Worm (Caenorhabditis elegans): ENCODE results near the gene trx-1.
A peak's percentile ranks its signal among the peaks of the same experiment; 100 is the strongest.

trx-1 gene

DNA sequence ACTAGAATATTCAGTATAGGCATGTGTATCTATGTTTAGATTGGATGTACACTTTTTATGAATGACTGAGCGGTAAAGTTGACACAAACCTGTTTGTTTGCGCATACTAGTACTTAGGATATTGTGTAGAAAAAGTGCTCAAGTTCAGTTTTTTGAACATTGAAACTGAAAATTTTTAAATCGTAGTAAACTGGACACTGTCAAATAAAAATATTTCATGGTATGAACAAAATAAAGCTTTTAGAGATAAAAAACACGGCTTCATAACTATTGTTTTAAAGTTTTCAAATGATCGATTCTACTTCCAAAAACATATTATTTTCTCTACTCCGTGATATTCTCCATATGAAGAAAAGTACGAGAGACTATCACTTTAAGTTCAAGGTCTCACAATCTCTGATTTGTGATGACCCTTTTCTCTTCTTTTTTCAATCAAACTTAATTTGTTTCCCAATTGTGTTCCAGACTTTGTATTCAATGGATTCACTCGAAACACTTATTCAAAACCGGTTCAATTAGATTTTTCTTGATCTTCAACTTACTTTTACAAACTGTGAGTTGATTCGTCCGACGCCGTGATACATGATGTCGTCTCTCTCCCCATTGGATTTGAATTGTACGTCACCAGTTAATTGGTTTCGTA, 38.1 kb upstream of the trx-1 start:
- TF ChIP-seq lag-1 (GFP tag; IDR thresholded peaks at IDR 0.05) (no peak), athp-1 (tag; optimal IDR thresholded peaks at IDR 0.05) (no peak), die-1 (tag; optimal IDR thresholded peaks at IDR 0.05) (no peak), K12H6.12 (tag; optimal IDR thresholded peaks at IDR 0.05) (no peak), F57A8.1 (GFP tag; optimal IDR thresholded peaks at IDR 0.05) (no peak), snpc-1.3 (tag; optimal IDR thresholded peaks at IDR 0.05; ENCODE audit: insufficient read depth) (no peak), F55B11.4 (tag; optimal IDR thresholded peaks at IDR 0.05; ENCODE audit: borderline replicate concordance, insufficient read depth) (no peak), ccch-3 (GFP tag; optimal IDR thresholded peaks at IDR 0.05) (no peak), zfh-2 (GFP tag; conservative IDR thresholded peaks at IDR 0.05) (no peak), ama-1 (optimal IDR thresholded peaks at IDR 0.05) (no peak), ama-1 (GFP tag; optimal IDR thresholded peaks at IDR 0.05) (no peak), nhr-80 (tag; optimal IDR thresholded peaks at IDR 0.05) (no peak)

DNA sequence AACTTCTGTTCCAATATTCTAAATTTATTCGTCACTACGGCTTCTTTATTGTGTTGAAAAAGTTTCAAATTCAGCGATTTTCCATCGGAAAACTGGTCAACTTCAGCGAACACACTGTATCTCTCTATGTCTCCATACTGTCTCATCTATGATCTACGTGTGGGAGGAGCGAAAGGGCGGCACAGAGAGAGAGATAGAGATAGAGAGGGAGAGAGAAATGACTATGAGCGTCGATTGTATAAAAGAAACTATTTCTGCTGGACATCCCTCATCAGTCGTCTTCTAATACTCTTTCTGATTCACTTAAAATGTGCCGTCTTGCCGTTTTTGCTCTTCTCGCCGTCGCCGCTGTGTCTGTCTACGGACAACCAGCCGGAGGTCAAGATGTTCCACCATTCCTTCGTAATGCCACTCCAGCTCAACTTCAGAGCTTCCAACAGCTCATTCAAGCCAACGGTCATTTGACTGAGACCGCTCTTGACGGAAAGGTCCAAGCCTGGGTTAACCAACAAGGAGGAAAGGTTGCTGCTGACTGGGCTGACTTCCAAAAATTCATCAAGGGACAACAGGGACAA, 37.0 kb upstream of the trx-1 start, which contains the start of gene srlf-1:
Gene srlf-1 (plus strand): TSS at position 268 of the 575 bp plus-strand sequence.
- TF ChIP-seq bed-1 (GFP tag; IDR thresholded peaks at IDR 0.05) (no peak), lin-40 (tag; optimal IDR thresholded peaks at IDR 0.05) (peak; percentile 11), F37B4.10 (GFP tag; IDR thresholded peaks at IDR 0.05) (0 out of 2 replicates have a peak, but pooled peaks have one; percentile 18), mcd-1 (GFP tag; IDR thresholded peaks at IDR 0.05) (0 out of 2 replicates have a peak, but pooled peaks have one; percentile 8), lir-1 (GFP tag; conservative IDR thresholded peaks at IDR 0.05) (no peak), ama-1 (optimal IDR thresholded peaks at IDR 0.05) (peak; percentile 43), ama-1 (GFP tag; optimal IDR thresholded peaks at IDR 0.05) (no peak), ztf-26 (tag; optimal IDR thresholded peaks at IDR 0.05) (peak; percentile 42)

DNA sequence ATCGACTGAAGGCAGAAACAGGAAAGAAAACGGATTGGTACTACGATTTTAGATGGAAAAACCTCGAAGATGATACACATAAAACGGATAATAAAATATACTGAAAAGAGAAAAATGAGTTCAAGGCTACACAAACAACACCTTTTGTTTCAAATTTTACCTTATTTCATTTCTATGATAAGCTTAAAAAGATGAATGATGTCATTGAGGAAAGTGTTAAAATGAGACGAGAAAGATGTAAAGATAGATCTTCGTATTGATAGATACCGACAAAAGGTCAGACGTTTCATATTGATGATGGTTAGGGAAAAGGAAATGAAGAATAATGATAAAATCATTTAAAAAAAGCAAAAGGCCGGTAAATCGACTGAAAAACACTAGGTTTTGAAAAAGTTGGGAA, 36.2 kb upstream of the trx-1 start:
- TF ChIP-seq madf-10 (tag; optimal IDR thresholded peaks at IDR 0.05) (no peak), ceh-40 (GFP tag; IDR thresholded peaks at IDR 0.05) (no peak), somi-1 (GFP tag; optimal IDR thresholded peaks at IDR 0.05) (no peak), aptf-3 (GFP tag; IDR thresholded peaks at IDR 0.05) (no peak), F57A8.1 (GFP tag; optimal IDR thresholded peaks at IDR 0.05) (no peak), nfyb-1 (GFP tag; IDR thresholded peaks at IDR 0.05) (no peak), F33H1.4 (GFP tag; IDR thresholded peaks at IDR 0.05) (no peak), cebp-2 (GFP tag; IDR thresholded peaks at IDR 0.05) (no peak), C06A6.2 (GFP tag; conservative IDR thresholded peaks at IDR 0.05) (no peak), nfya-1 (tag; optimal IDR thresholded peaks at IDR 0.05; ENCODE audit: borderline replicate concordance, insufficient read depth) (no peak), ztf-25 (GFP tag; IDR thresholded peaks at IDR 0.05) (no peak), ztf-18 (tag; optimal IDR thresholded peaks at IDR 0.05) (no peak), hrde-1 (tag; optimal IDR thresholded peaks at IDR 0.05; ENCODE audit: borderline replicate concordance) (no peak), F37B4.10 (GFP tag; IDR thresholded peaks at IDR 0.05) (no peak), zfh-2 (GFP tag; conservative IDR thresholded peaks at IDR 0.05) (no peak), him-1 (tag; optimal IDR thresholded peaks at IDR 0.05) (no peak)

DNA sequence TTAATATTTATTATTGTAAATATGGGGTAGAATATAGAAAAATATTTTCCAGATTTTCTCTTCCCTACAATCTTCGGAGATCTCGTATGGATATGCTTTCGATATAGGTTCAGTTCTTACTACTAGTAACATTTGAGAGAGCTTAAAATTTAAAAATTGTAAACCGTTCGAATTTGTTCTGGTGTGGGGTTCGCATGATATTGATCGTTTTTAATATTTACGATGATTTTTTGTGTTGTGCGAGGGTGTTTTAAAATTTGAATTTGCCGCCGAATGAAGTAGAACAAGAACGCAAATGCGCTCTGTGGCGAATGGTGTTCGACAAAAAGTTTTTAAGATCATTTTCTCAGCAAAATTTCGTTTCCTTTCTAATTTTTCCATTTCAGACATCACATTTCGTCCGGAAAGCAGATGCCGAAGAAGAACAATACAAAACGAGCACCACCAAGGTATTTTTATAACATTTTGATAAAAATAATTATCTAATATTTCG, 30.1 kb upstream of the trx-1 start, which contains the start of gene skr-17:
Gene skr-17 (plus strand): TSS at position 51 of the 493 bp plus-strand sequence.
- TF ChIP-seq madf-8 (GFP tag; conservative IDR thresholded peaks at IDR 0.05) = peak; percentile 13; the same call in 1 of the 2 replicates
- no peak for TF ChIP-seq ztf-25 (GFP tag; IDR thresholded peaks at IDR 0.05)
- TF ChIP-seq madf-6 (GFP tag; IDR thresholded peaks at IDR 0.05) = peak; percentile 42; the same call in 1 of the 2 replicates
- TF ChIP-seq athp-1 (tag; optimal IDR thresholded peaks at IDR 0.05) = no peak
- no peak for TF ChIP-seq atf-7 (tag; optimal IDR thresholded peaks at IDR 0.05)
- TF ChIP-seq nfya-1 (tag; optimal IDR thresholded peaks at IDR 0.05; ENCODE audit: borderline replicate concordance, insufficient read depth) = no peak
- 0 out of 2 replicates have a peak, but pooled peaks have one; percentile 12 for TF ChIP-seq ceh-91 (GFP tag; IDR thresholded peaks at IDR 0.05)
- no peak for TF ChIP-seq egl-18 (GFP tag; IDR thresholded peaks at IDR 0.05)
- TF ChIP-seq lin-54 (GFP tag; optimal IDR thresholded peaks at IDR 0.05) = peak; percentile 11
- TF ChIP-seq snpc-1.1 (tag; optimal IDR thresholded peaks at IDR 0.05; ENCODE audit: insufficient read depth) = no peak
- no peak for TF ChIP-seq F49E8.2 (tag; optimal IDR thresholded peaks at IDR 0.05; ENCODE audit: insufficient read depth)
- TF ChIP-seq him-1 (tag; optimal IDR thresholded peaks at IDR 0.05) = peak; percentile 9
- no peak for TF ChIP-seq K11D2.4 (GFP tag; IDR thresholded peaks at IDR 0.05)
- peak; percentile 27 for TF ChIP-seq dpl-1 (GFP tag; optimal IDR thresholded peaks at IDR 0.05)
- no peak; the same call in 1 of the 2 replicates for TF ChIP-seq D2030.7 (GFP tag; IDR thresholded peaks at IDR 0.05)

All from whole organism, young adult.